Worm (Caenorhabditis elegans): Measurements from ENCODE around the gene mes-4.

Gene mes-4

ce11 chrV:13437473-13438074, at the start of gene mes-4:
mes-4 (minus strand) TSS chrV:13437545.
- TF ChIP-seq ceh-8 (GFP tag; optimal IDR thresholded peaks at IDR 0.05) (no peak), unc-98 (GFP tag; IDR thresholded peaks at IDR 0.05) (no peak), tbx-2 (tag; optimal IDR thresholded peaks at IDR 0.05) (no peak), fkh-8 (tag; optimal IDR thresholded peaks at IDR 0.05) (no peak), hlh-4 (tag; optimal IDR thresholded peaks at IDR 0.05) (no peak), snpc-4 (tag; optimal IDR thresholded peaks at IDR 0.05) (no peak), nhr-20 (tag; optimal IDR thresholded peaks at IDR 0.05) (no peak), unc-86 (tag; optimal IDR thresholded peaks at IDR 0.05) (no peak), efl-1 (optimal IDR thresholded peaks at IDR 0.05) (peak in 1 of 2 experiments; percentile 78), efl-1 (GFP tag; optimal IDR thresholded peaks at IDR 0.05 in 1 of 2) (peak; percentile 83 to 98), ztf-11 (tag; optimal IDR thresholded peaks at IDR 0.05) (no peak), dpl-1 (GFP tag; optimal IDR thresholded peaks at IDR 0.05) (peak; percentile 62 to 86 (median 81)), blmp-1 (tag; optimal IDR thresholded peaks at IDR 0.05) (peak; percentile 4), C34B4.2 (tag; optimal IDR thresholded peaks at IDR 0.05) (no peak), nhr-90 (tag; optimal IDR thresholded peaks at IDR 0.05; ENCODE audit: poor library complexity) (no peak), lir-3 (tag; optimal IDR thresholded peaks at IDR 0.05; ENCODE audit: poor library complexity) (no peak), lin-35 (GFP tag; optimal IDR thresholded peaks at IDR 0.05) (peak; percentile 51 to 87), zag-1 (tag; optimal IDR thresholded peaks at IDR 0.05) (no peak), C16A3.4 (tag; optimal IDR thresholded peaks at IDR 0.05) (no peak), grh-1 (GFP tag; IDR thresholded peaks at IDR 0.05) (no peak), ztf-4 (tag; optimal IDR thresholded peaks at IDR 0.05) (no peak), mab-9 (GFP tag; IDR thresholded peaks at IDR 0.05) (no peak), pqm-1 (tag; optimal IDR thresholded peaks at IDR 0.05) (no peak), nhr-47 (tag; optimal IDR thresholded peaks at IDR 0.05) (no peak), ceh-82 (tag; optimal IDR thresholded peaks at IDR 0.05) (no peak), zip-4 (GFP tag; optimal IDR thresholded peaks at IDR 0.05) (no peak), lin-14 (GFP tag; optimal IDR thresholded peaks at IDR 0.05) (no peak), sox-4 (tag; optimal IDR thresholded peaks at IDR 0.05) (no peak), dsc-1 (tag; optimal IDR thresholded peaks at IDR 0.05) (no peak), pag-3 (tag; optimal IDR thresholded peaks at IDR 0.05; ENCODE audit: borderline replicate concordance, insufficient read depth) (no peak), nhr-76 (tag; optimal IDR thresholded peaks at IDR 0.05) (no peak), irx-1 (tag; optimal IDR thresholded peaks at IDR 0.05) (no peak)

- TF ChIP-seq unc-62 (GFP tag; optimal IDR thresholded peaks at IDR 0.05) (no peak), elt-3 (tag; optimal IDR thresholded peaks at IDR 0.05) (no peak), lin-15B (tag; optimal IDR thresholded peaks at IDR 0.05) (no peak), zag-1 (tag; optimal IDR thresholded peaks at IDR 0.05) (no peak), fkh-8 (tag; optimal IDR thresholded peaks at IDR 0.05) (peak; percentile 57), ceh-82 (tag; optimal IDR thresholded peaks at IDR 0.05) (no peak), ama-1 (optimal IDR thresholded peaks at IDR 0.05) (no peak), elt-2 (tag; optimal IDR thresholded peaks at IDR 0.05) (no peak), fkh-4 (tag; optimal IDR thresholded peaks at IDR 0.05; ENCODE audit: borderline replicate concordance) (no peak), grh-1 (GFP tag; IDR thresholded peaks at IDR 0.05) (no peak), lir-3 (tag; optimal IDR thresholded peaks at IDR 0.05; ENCODE audit: poor library complexity) (no peak), swsn-7 (tag; optimal IDR thresholded peaks at IDR 0.05) (no peak), alr-1 (tag; optimal IDR thresholded peaks at IDR 0.05; ENCODE audit: borderline replicate concordance) (no peak), isw-1 (GFP tag; IDR thresholded peaks at IDR 0.05) (no peak), sox-4 (tag; optimal IDR thresholded peaks at IDR 0.05) (peak; percentile 69), lin-13 (GFP tag; optimal IDR thresholded peaks at IDR 0.05) (no peak), pag-3 (tag; optimal IDR thresholded peaks at IDR 0.05; ENCODE audit: borderline replicate concordance, insufficient read depth) (no peak), dsc-1 (tag; optimal IDR thresholded peaks at IDR 0.05) (no peak), nhr-84 (tag; optimal IDR thresholded peaks at IDR 0.05) (no peak), nhr-90 (tag; optimal IDR thresholded peaks at IDR 0.05; ENCODE audit: poor library complexity) (no peak), nhr-12 (tag; optimal IDR thresholded peaks at IDR 0.05) (no peak), irx-1 (tag; optimal IDR thresholded peaks at IDR 0.05) (no peak), nhr-20 (tag; optimal IDR thresholded peaks at IDR 0.05) (no peak), C04F5.9 (tag; optimal IDR thresholded peaks at IDR 0.05) (no peak), nhr-71 (tag; optimal IDR thresholded peaks at IDR 0.05) (peak; percentile 42), nhr-77 (tag; optimal IDR thresholded peaks at IDR 0.05) (no peak)
These were observed 48.4 kb upstream of the mes-4 start for ce11 chrV:13485732-13486131.

All from whole organism, L1 larva.